Worm (Caenorhabditis elegans) whole organism, L4 larva: ENCODE measurements around the gene C07A9.9.

Source experiments
- D1046.2 ChIP-seq: fragments of 200-800 bp; sonication (Bioruptor generic); IDR thresholded peaks from 2 replicates; pipeline ENCODE4 v1.3.6; 2022; ENCODE audit warnings: missing genetic modification characterization, missing compliant biosample characterization
- F49E8.2 ChIP-seq: sonication (generic microtip); optimal IDR thresholded peaks from 2 replicates; lab custom pipeline; 2016; ENCODE audit warnings: missing compliant biosample characterization, mild to moderate bottlenecking, missing genetic modification characterization, borderline replicate concordance
- Y48G9A.11 ChIP-seq: fragments of 200-800 bp; sonication (Bioruptor generic); IDR thresholded peaks from 2 replicates; pipeline ENCODE4 v1.3.6; 2022; ENCODE audit warnings: missing genetic modification reagents, missing genetic modification characterization, missing compliant biosample characterization
- ZK337.2 ChIP-seq: fragments of 200-800 bp; sonication (Bioruptor generic); IDR thresholded peaks from 2 replicates; pipeline ENCODE4 v1.3.6; 2022; ENCODE audit warnings: missing genetic modification reagents, missing genetic modification characterization, missing compliant biosample characterization
- aly-2 ChIP-seq: sonication (generic microtip); optimal IDR thresholded peaks from 2 replicates; lab custom pipeline; 2018; ENCODE audit warnings: missing biosample characterization, missing genetic modification characterization
- arid-1 ChIP-seq: fragments of 200-800 bp; sonication (Bioruptor generic); conservative IDR thresholded peaks from 2 replicates; pipeline ENCODE4 v1.3.6; 2022; ENCODE audit warnings: missing genetic modification reagents, missing genetic modification characterization, missing compliant biosample characterization
- ceh-20 ChIP-seq: fragments of 200-800 bp; sonication (Bioruptor generic); IDR thresholded peaks from 2 replicates; pipeline ENCODE4 v1.3.6; 2022; ENCODE audit warnings: missing genetic modification reagents, missing genetic modification characterization, missing compliant biosample characterization
- ceh-44 ChIP-seq: fragments of 200-800 bp; sonication (Bioruptor generic); IDR thresholded peaks from 2 replicates; pipeline ENCODE4 v1.3.6; 2022; ENCODE audit warnings: missing genetic modification reagents, missing genetic modification characterization, missing compliant biosample characterization
- ces-1 ChIP-seq: fragments of 150-350 bp; sonication (generic microtip); optimal IDR thresholded peaks from 4 replicates; lab custom pipeline; 2014; ENCODE audit warnings: missing biosample characterization, missing genetic modification reagents, missing genetic modification characterization
- cey-2 ChIP-seq: sonication (generic microtip); optimal IDR thresholded peaks from 3 replicates; lab custom pipeline; 2017; ENCODE audit warnings: missing genetic modification characterization, mild to moderate bottlenecking, missing compliant biosample characterization, antibody characterized with exemption, borderline replicate concordance; ENCODE audit not compliant: insufficient read depth
- ctbp-1 ChIP-seq: fragments of 200-800 bp; sonication (Bioruptor generic); IDR thresholded peaks from 2 replicates; pipeline ENCODE4 v1.3.6; 2022; ENCODE audit warnings: missing genetic modification reagents, missing genetic modification characterization, missing compliant biosample characterization
- daf-12 ChIP-seq: fragments of 150-350 bp; optimal IDR thresholded peaks from 2 replicates; lab custom pipeline; 2014; ENCODE audit warnings: missing biosample characterization, missing genetic modification reagents, missing genetic modification characterization
- daf-16 ChIP-seq, 3 experiments: sonication (generic microtip); optimal IDR thresholded peaks; 2 replicates each; lab custom pipeline; 2016 to 2017; ENCODE audit warnings: missing genetic modification characterization in 3 of 3, missing genetic modification reagents in 3 of 3, mild to moderate bottlenecking in 2 of 3, missing compliant biosample characterization in 2 of 3, missing biosample characterization in 1 of 3, moderate library complexity in 1 of 3
- daf-19 ChIP-seq: fragments of 200-800 bp; sonication (Bioruptor generic); conservative IDR thresholded peaks from 2 replicates; pipeline ENCODE4 v1.3.6; 2022; ENCODE audit warnings: missing genetic modification characterization, missing compliant biosample characterization
- duxl-1 ChIP-seq: sonication (generic microtip); optimal IDR thresholded peaks from 2 replicates; lab custom pipeline; 2016; ENCODE audit warnings: mild to moderate bottlenecking, missing genetic modification characterization, moderate library complexity, missing compliant biosample characterization; ENCODE audit not compliant: poor library complexity
- egl-27 ChIP-seq: sonication (generic microtip); optimal IDR thresholded peaks from 3 replicates; lab custom pipeline; 2017; ENCODE audit warnings: missing biosample characterization, missing genetic modification reagents, missing genetic modification characterization
- gei-8 ChIP-seq: fragments of 200-800 bp; sonication (Bioruptor generic); optimal IDR thresholded peaks from 2 replicates; lab custom pipeline; 2018; ENCODE audit warnings: mild to moderate bottlenecking, missing genetic modification characterization, missing compliant biosample characterization
- jun-1 ChIP-seq: fragments of 150-350 bp; optimal IDR thresholded peaks from 2 replicates; lab custom pipeline; 2014; ENCODE audit warnings: missing biosample characterization, missing genetic modification reagents, missing genetic modification characterization
- lin-13 ChIP-seq: fragments of 150-350 bp; optimal IDR thresholded peaks from 2 replicates; lab custom pipeline; 2014; ENCODE audit warnings: missing biosample characterization, missing genetic modification reagents, missing genetic modification characterization
- lin-15B ChIP-seq: fragments of 150-350 bp; sonication (generic microtip); optimal IDR thresholded peaks from 3 replicates; lab custom pipeline; 2014; ENCODE audit warnings: missing biosample characterization, missing genetic modification characterization
- lin-29 ChIP-seq: fragments of 200-800 bp; sonication (Bioruptor generic); IDR thresholded peaks from 2 replicates; pipeline ENCODE4 v1.3.6; 2022; ENCODE audit warnings: missing genetic modification reagents, missing genetic modification characterization, missing compliant biosample characterization
- lin-39 ChIP-seq: fragments of 150-350 bp; optimal IDR thresholded peaks from 2 replicates; lab custom pipeline; 2014; ENCODE audit warnings: missing biosample characterization, missing genetic modification reagents, missing genetic modification characterization
- lir-3 ChIP-seq: sonication (generic microtip); optimal IDR thresholded peaks from 2 replicates; lab custom pipeline; 2016; ENCODE audit warnings: mild to moderate bottlenecking, missing genetic modification characterization, missing compliant biosample characterization
- madf-5 ChIP-seq, 2 experiments: fragments of 200-800 bp; sonication (Bioruptor generic); IDR thresholded peaks; 2 replicates each; pipeline ENCODE4 v1.3.6; 2022; ENCODE audit warnings: missing compliant biosample characterization in 2 of 2, missing genetic modification characterization in 2 of 2
- madf-9 ChIP-seq: fragments of 200-800 bp; sonication (Bioruptor generic); conservative IDR thresholded peaks from 2 replicates; pipeline ENCODE4 v1.3.6; 2022; ENCODE audit warnings: missing genetic modification reagents, missing genetic modification characterization, missing compliant biosample characterization
- mes-2 ChIP-seq: sonication (generic microtip); optimal IDR thresholded peaks from 2 replicates; lab custom pipeline; 2016; ENCODE audit warnings: missing genotype, mild to moderate bottlenecking, missing genetic modification characterization, missing compliant biosample characterization; ENCODE audit not compliant: poor library complexity, severe bottlenecking
- mxl-3 ChIP-seq: fragments of 200-800 bp; sonication (Bioruptor generic); optimal IDR thresholded peaks from 2 replicates; lab custom pipeline; 2018; ENCODE audit warnings: mild to moderate bottlenecking, missing genetic modification characterization, missing compliant biosample characterization
- nhr-11 ChIP-seq: fragments of 150-350 bp; optimal IDR thresholded peaks from 2 replicates; lab custom pipeline; 2014; ENCODE audit warnings: missing biosample characterization, missing genetic modification characterization
- nhr-111 ChIP-seq: fragments of 200-800 bp; sonication (Bioruptor generic); optimal IDR thresholded peaks from 2 replicates; lab custom pipeline; 2018; ENCODE audit warnings: mild to moderate bottlenecking, missing genetic modification characterization, missing compliant biosample characterization
- nhr-237 ChIP-seq: sonication (generic microtip); optimal IDR thresholded peaks from 2 replicates; lab custom pipeline; 2017; ENCODE audit warnings: missing biosample characterization, missing genetic modification characterization
- nhr-41 ChIP-seq: fragments of 200-800 bp; sonication (Bioruptor generic); IDR thresholded peaks from 2 replicates; pipeline ENCODE4 v1.3.6; 2022; ENCODE audit warnings: missing genetic modification reagents, missing genetic modification characterization, missing compliant biosample characterization
- nhr-6 ChIP-seq: fragments of 150-350 bp; optimal IDR thresholded peaks from 2 replicates; lab custom pipeline; 2014; ENCODE audit warnings: missing biosample characterization, missing genetic modification characterization
- php-3 ChIP-seq: fragments of 200-800 bp; sonication (Bioruptor generic); IDR thresholded peaks from 2 replicates; pipeline ENCODE4 v1.3.6; 2022; ENCODE audit warnings: missing genetic modification reagents, missing genetic modification characterization, missing compliant biosample characterization
- rbr-2 ChIP-seq: sonication (generic microtip); optimal IDR thresholded peaks from 2 replicates; lab custom pipeline; 2016; ENCODE audit warnings: missing genotype, missing genetic modification characterization, missing compliant biosample characterization
- set-16 ChIP-seq: fragments of 200-800 bp; sonication (Bioruptor generic); IDR thresholded peaks from 2 replicates; pipeline ENCODE4 v1.3.6; 2022; ENCODE audit warnings: missing genetic modification reagents, missing genetic modification characterization, missing compliant biosample characterization
- skn-1 ChIP-seq: fragments of 150-350 bp; optimal IDR thresholded peaks from 2 replicates; lab custom pipeline; 2014; ENCODE audit warnings: missing biosample characterization, missing genetic modification characterization
- tag-97 ChIP-seq: fragments of 200-800 bp; sonication (Bioruptor generic); IDR thresholded peaks from 2 replicates; pipeline ENCODE4 v1.3.6; 2022; ENCODE audit warnings: missing genetic modification characterization, missing compliant biosample characterization
- unc-130 ChIP-seq: sonication (generic microtip); optimal IDR thresholded peaks from 2 replicates; lab custom pipeline; 2016; ENCODE audit warnings: missing genetic modification reagents, missing genetic modification characterization, missing compliant biosample characterization
- unc-39 ChIP-seq: sonication (generic microtip); optimal IDR thresholded peaks from 2 replicates; lab custom pipeline; 2017; ENCODE audit warnings: missing biosample characterization, missing genetic modification characterization
- unc-62 ChIP-seq, 3 experiments: fragments of 150-350 bp in 1 of 3; sonication (generic microtip); optimal IDR thresholded peaks in 2 of 3; peaks in 1 of 3; 1 replicate in 1 of 3; 2 replicates in 2 of 3; lab custom pipeline; 2014 to 2017; ENCODE audit warnings: missing biosample characterization in 3 of 3, missing genetic modification characterization in 3 of 3, missing genetic modification reagents in 3 of 3, missing genotype in 1 of 3
- zfp-2 ChIP-seq: sonication (generic microtip); optimal IDR thresholded peaks from 2 replicates; lab custom pipeline; 2016; ENCODE audit warnings: mild to moderate bottlenecking, missing genetic modification characterization, missing compliant biosample characterization
- zfp-3 ChIP-seq: fragments of 200-800 bp; sonication (Bioruptor generic); conservative IDR thresholded peaks from 2 replicates; pipeline ENCODE4 v1.3.6; 2022; ENCODE audit warnings: missing genetic modification reagents, missing genetic modification characterization, missing compliant biosample characterization
- zip-11 ChIP-seq: fragments of 200-800 bp; sonication (Bioruptor generic); IDR thresholded peaks from 2 replicates; pipeline ENCODE4 v1.3.6; 2022; ENCODE audit warnings: missing genetic modification characterization, missing compliant biosample characterization
- zip-2 ChIP-seq: fragments of 150-350 bp; optimal IDR thresholded peaks from 2 replicates; lab custom pipeline; 2014; ENCODE audit warnings: missing biosample characterization, missing genetic modification characterization
- ztf-11 ChIP-seq: fragments of 150-350 bp; optimal IDR thresholded peaks from 2 replicates; lab custom pipeline; 2014; ENCODE audit warnings: missing biosample characterization, missing genetic modification characterization

The C07A9.9 gene

ce11 chrIII:9631117-9631655 is 36.3 kb downstream of the C07A9.9 start, which contains the start of gene ubc-7 (continued):
- TF ChIP-seq gei-8 (GFP tag; lab: Kevin White, UChicago) (no peak), F49E8.2 (no peak), duxl-1 (tag; lab: Kevin White, UChicago) (peak; percentile 28), php-3 (GFP tag; lab: Robert Waterston, UW) (no peak), Y48G9A.11 (GFP tag; lab: Robert Waterston, UW) (no peak), madf-5 (GFP tag; IDR thresholded peaks at IDR 0.05; lab: Robert Waterston, UW) (no peak), unc-62 (GFP tag; optimal IDR thresholded peaks at IDR 0.05 in 1 of 2; lab: Kevin White, UChicago) (no peak), unc-62 (tag; optimal IDR thresholded peaks at IDR 0.05; lab: Kevin White, UChicago) (no peak), aly-2 (tag; lab: Kevin White, UChicago) (no peak), ces-1 (GFP tag; lab: Kevin White, UChicago) (no peak)

DNA sequence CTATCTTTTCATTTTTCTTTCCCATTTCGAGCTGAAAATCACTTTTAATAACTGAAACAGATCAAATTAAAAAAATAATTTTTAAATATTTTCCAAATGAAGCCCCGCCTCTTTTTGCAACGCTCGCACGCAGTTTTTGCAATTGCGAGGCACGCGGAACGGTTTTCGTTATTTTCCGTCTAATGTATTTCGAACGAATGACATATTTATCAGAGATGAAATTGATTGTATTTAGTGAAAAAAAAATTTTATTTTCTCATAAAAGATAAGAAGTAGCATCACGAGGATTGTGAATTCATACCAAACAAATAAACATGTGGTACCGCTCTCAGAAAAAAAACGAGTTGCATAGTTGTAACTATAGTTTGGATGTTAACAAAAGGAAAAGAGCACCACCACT is 37.6 kb downstream of the C07A9.9 start, which contains the start of gene rpac-19:
Gene rpac-19, minus strand, starts transcription at position 31 of the 400 bp plus-strand sequence.
- peak; percentile 91 for TF ChIP-seq mes-2 (tag; lab: Kevin White, UChicago)
- TF ChIP-seq ZK337.2 (GFP tag; lab: Robert Waterston, UW), result no peak
- TF ChIP-seq php-3 (GFP tag; lab: Robert Waterston, UW), result peak; percentile 67; the same call in 1 of the 2 replicates
- TF ChIP-seq mxl-3 (GFP tag; lab: Kevin White, UChicago), result no peak
- TF ChIP-seq D1046.2, result no peak
- no peak for TF ChIP-seq nhr-111 (GFP tag; lab: Kevin White, UChicago)
- TF ChIP-seq egl-27 (tag; lab: Kevin White, UChicago), result no peak
- 0 out of 2 replicates have a peak, but pooled peaks have one; percentile 29 for TF ChIP-seq ceh-20
- no peak for TF ChIP-seq set-16 (GFP tag; lab: Robert Waterston, UW)
- TF ChIP-seq zfp-2, result peak; percentile 37
- peak; percentile 58; the same call in 1 of the 2 replicates for TF ChIP-seq arid-1 (GFP tag; lab: Robert Waterston, UW)
- peak; percentile 67 for TF ChIP-seq ctbp-1 (GFP tag; lab: Robert Waterston, UW)
- no peak for TF ChIP-seq skn-1 (tag; lab: Kevin White, UChicago)
- TF ChIP-seq daf-19 (GFP tag; lab: Robert Waterston, UW), result peak; percentile 45
- TF ChIP-seq rbr-2 (tag; lab: Kevin White, UChicago), result peak; percentile 46
- TF ChIP-seq daf-12 (tag; lab: Kevin White, UChicago), result no peak
- TF ChIP-seq Y48G9A.11 (GFP tag; lab: Robert Waterston, UW), result 0 out of 2 replicates have a peak, but pooled peaks have one; percentile 24
- peak; percentile 81 for TF ChIP-seq nhr-6
- TF ChIP-seq daf-16 (GFP tag; optimal IDR thresholded peaks at IDR 0.05; lab: Kevin White, UChicago), result peak; percentile 9 to 56
- TF ChIP-seq daf-16 (tag; optimal IDR thresholded peaks at IDR 0.05; lab: Kevin White, UChicago), result peak; percentile 97
- TF ChIP-seq lin-39 (tag; lab: Kevin White, UChicago), result no peak
- peak; percentile 70 for TF ChIP-seq F49E8.2
- peak; percentile 54 for TF ChIP-seq zip-2 (tag; lab: Kevin White, UChicago)
- TF ChIP-seq zip-11, result no peak
- peak; percentile 27 for TF ChIP-seq jun-1 (tag; lab: Kevin White, UChicago)
- TF ChIP-seq unc-62 (GFP tag; optimal IDR thresholded peaks at IDR 0.05 in 1 of 2; lab: Kevin White, UChicago), result no peak
- no peak for TF ChIP-seq unc-62 (tag; optimal IDR thresholded peaks at IDR 0.05; lab: Kevin White, UChicago)
- peak; percentile 61 for TF ChIP-seq unc-130 (GFP tag; lab: Kevin White, UChicago)
- no peak for TF ChIP-seq madf-9 (GFP tag; lab: Robert Waterston, UW)
- 0 out of 2 replicates have a peak, but pooled peaks have one; percentile 65 for TF ChIP-seq lin-29 (GFP tag; lab: Robert Waterston, UW)
- no peak for TF ChIP-seq ceh-44 (GFP tag; lab: Robert Waterston, UW)
- no peak for TF ChIP-seq cey-2 (tag; lab: Kevin White, UChicago)
- no peak for TF ChIP-seq nhr-11 (tag; lab: Kevin White, UChicago)
- TF ChIP-seq lin-15B (tag; lab: Kevin White, UChicago), result no peak
- TF ChIP-seq lin-13 (GFP tag; lab: Kevin White, UChicago), result peak; percentile 47
- TF ChIP-seq aly-2 (tag; lab: Kevin White, UChicago), result no peak
- peak; percentile 73; the same call in 1 of the 2 replicates for TF ChIP-seq zfp-3 (GFP tag; lab: Robert Waterston, UW)
- no peak for TF ChIP-seq ces-1 (GFP tag; lab: Kevin White, UChicago)
- no peak for TF ChIP-seq unc-39
- TF ChIP-seq gei-8 (GFP tag; lab: Kevin White, UChicago), result no peak
- TF ChIP-seq tag-97 (GFP tag; lab: Robert Waterston, UW), result no peak
- TF ChIP-seq lir-3 (tag; lab: Kevin White, UChicago), result no peak
- TF ChIP-seq nhr-237 (tag; lab: Kevin White, UChicago), result no peak
- no peak for TF ChIP-seq ztf-11 (tag; lab: Kevin White, UChicago)
- TF ChIP-seq nhr-41 (GFP tag; lab: Robert Waterston, UW), result no peak; the same call in 1 of the 2 replicates
